Worm (Caenorhabditis elegans) whole organism, early embryonic: ENCODE measurements around the gene air-1.

ENCODE experiments used
- B0310.2 ChIP-seq: sonication (generic microtip); optimal IDR thresholded peaks from 2 replicates; lab custom pipeline; 2016; ENCODE audit warnings: mild to moderate bottlenecking, missing genetic modification characterization, missing compliant biosample characterization
- F13C5.2 ChIP-seq: sonication (generic microtip); optimal IDR thresholded peaks from 2 replicates; lab custom pipeline; 2017; ENCODE audit warnings: mild to moderate bottlenecking, missing genetic modification characterization, inconsistent platforms, missing compliant biosample characterization
- aly-1 ChIP-seq: sonication (generic microtip); optimal IDR thresholded peaks from 2 replicates; lab custom pipeline; 2016; ENCODE audit warnings: missing genetic modification characterization, missing compliant biosample characterization
- ama-1 ChIP-seq: fragments of 150-350 bp; optimal IDR thresholded peaks from 2 replicates; lab custom pipeline; 2014
- ceh-13 ChIP-seq: fragments of 200-800 bp; sonication (Bioruptor generic); optimal IDR thresholded peaks from 2 replicates; lab custom pipeline; 2018; ENCODE audit warnings: mild to moderate bottlenecking, missing genetic modification characterization, missing compliant biosample characterization
- ceh-36 ChIP-seq: sonication (generic microtip); optimal IDR thresholded peaks from 2 replicates; lab custom pipeline; 2016; ENCODE audit warnings: missing genetic modification characterization, inconsistent platforms, missing compliant biosample characterization
- ets-7 ChIP-seq: sonication (generic microtip); optimal IDR thresholded peaks from 2 replicates; lab custom pipeline; 2016; ENCODE audit warnings: missing genotype, missing genetic modification characterization, missing compliant biosample characterization
- flt-1 ChIP-seq: fragments of 200-800 bp; sonication (Bioruptor generic); IDR thresholded peaks from 2 replicates; pipeline ENCODE4 v1.3.6; 2022; ENCODE audit warnings: missing genetic modification characterization, missing compliant biosample characterization
- hmbx-1 ChIP-seq: sonication (generic microtip); optimal IDR thresholded peaks from 2 replicates; lab custom pipeline; 2016; ENCODE audit warnings: mild to moderate bottlenecking, missing genetic modification characterization, missing compliant biosample characterization
- hmg-4 ChIP-seq: fragments of 200-800 bp; sonication (Bioruptor generic); optimal IDR thresholded peaks from 2 replicates; lab custom pipeline; 2018; ENCODE audit warnings: mild to moderate bottlenecking, missing genetic modification characterization, missing compliant biosample characterization
- hnd-1 ChIP-seq: sonication (generic microtip); optimal IDR thresholded peaks from 2 replicates; lab custom pipeline; 2016; ENCODE audit warnings: missing genetic modification characterization, missing compliant biosample characterization
- pes-1 ChIP-seq: fragments of 200-800 bp; sonication (Bioruptor generic); IDR thresholded peaks from 2 replicates; pipeline ENCODE4 v1.3.6; 2022; ENCODE audit warnings: missing genetic modification reagents, missing genetic modification characterization, missing compliant biosample characterization
- scrt-1 ChIP-seq: fragments of 200-800 bp; sonication (Bioruptor generic); IDR thresholded peaks from 2 replicates; pipeline ENCODE4 v1.3.6; 2022; ENCODE audit warnings: missing genetic modification characterization, missing compliant biosample characterization
- sea-1 ChIP-seq: fragments of 200-800 bp; sonication (Bioruptor generic); conservative IDR thresholded peaks from 2 replicates; pipeline ENCODE4 v1.3.6; 2022; ENCODE audit warnings: missing genetic modification characterization, missing compliant biosample characterization
- tbx-11 ChIP-seq: fragments of 200-800 bp; sonication (Bioruptor generic); IDR thresholded peaks from 2 replicates; pipeline ENCODE4 v1.3.6; 2022; ENCODE audit warnings: missing genetic modification characterization, missing compliant biosample characterization
- tbx-37 ChIP-seq: fragments of 200-800 bp; sonication (Bioruptor generic); conservative IDR thresholded peaks from 2 replicates; pipeline ENCODE4 v1.3.6; 2022; ENCODE audit warnings: missing genetic modification reagents, missing genetic modification characterization, missing compliant biosample characterization
- tra-4 ChIP-seq: sonication (generic microtip); optimal IDR thresholded peaks from 2 replicates; lab custom pipeline; 2017; ENCODE audit warnings: missing genetic modification characterization, missing compliant biosample characterization

Gene air-1

ce11 chrV:8219550-8219949 lies 1.7 kb upstream of the air-1 start:
- TF ChIP-seq ama-1 (lab: Kevin White, UChicago), result no peak
- TF ChIP-seq ets-7 (tag; lab: Kevin White, UChicago), result no peak
- TF ChIP-seq sea-1 (GFP tag; lab: Robert Waterston, UW), result no peak
- TF ChIP-seq scrt-1 (GFP tag; lab: Robert Waterston, UW), result no peak
- no peak for TF ChIP-seq hnd-1 (tag; lab: Kevin White, UChicago)
- TF ChIP-seq pes-1 (GFP tag; lab: Robert Waterston, UW), result no peak

DNA sequence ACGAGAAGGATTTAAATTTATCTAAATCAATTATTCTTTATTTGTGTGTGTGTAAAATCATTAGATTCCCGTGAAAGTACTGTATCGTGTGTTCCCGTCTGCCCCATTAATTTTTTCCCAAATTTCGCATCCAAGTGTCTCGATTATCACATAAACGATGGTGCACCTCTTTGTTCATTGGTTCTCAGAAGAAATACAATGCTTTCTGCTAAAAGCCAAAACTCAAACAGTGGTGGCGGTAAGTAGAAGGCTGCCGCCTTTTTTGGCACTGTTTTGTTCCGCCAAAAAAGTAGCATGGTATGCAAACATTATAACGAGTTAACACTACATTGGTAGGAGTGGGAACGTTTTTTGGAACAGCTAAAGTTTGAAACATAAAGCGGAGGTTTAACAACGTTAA lies 2.1 kb downstream of the air-1 start:
- peak; percentile 22 for TF ChIP-seq ama-1 (lab: Kevin White, UChicago)
- no peak for TF ChIP-seq ets-7 (tag; lab: Kevin White, UChicago)

ce11 chrV:8224634-8225033 lies 3.3 kb downstream of the air-1 start, which contains the start of gene pax-1:
TSS of gene pax-1 (plus strand) at chrV:8224934.
- TF ChIP-seq sea-1 (GFP tag; lab: Robert Waterston, UW), result no peak
- TF ChIP-seq F13C5.2 (tag; lab: Kevin White, UChicago), result no peak
- no peak for TF ChIP-seq tbx-11 (GFP tag; lab: Robert Waterston, UW)
- TF ChIP-seq scrt-1 (GFP tag; lab: Robert Waterston, UW), result no peak
- TF ChIP-seq ets-7 (tag; lab: Kevin White, UChicago), result no peak
- TF ChIP-seq aly-1, result no peak
- TF ChIP-seq tra-4 (tag; lab: Kevin White, UChicago), result no peak
- no peak for TF ChIP-seq ama-1 (lab: Kevin White, UChicago)

ce11 chrV:8226812-8227211 lies 5.5 kb downstream of the air-1 start, which contains the start of gene K07C11.10:
TSS of gene K07C11.10 (minus strand) at chrV:8226912.
- TF ChIP-seq sea-1 (GFP tag; lab: Robert Waterston, UW) (no peak), tbx-37 (GFP tag; lab: Robert Waterston, UW) (no peak), ceh-36 (tag; lab: Kevin White, UChicago) (no peak), ets-7 (tag; lab: Kevin White, UChicago) (no peak), flt-1 (GFP tag; lab: Robert Waterston, UW) (no peak), pes-1 (GFP tag; lab: Robert Waterston, UW) (no peak), tbx-11 (GFP tag; lab: Robert Waterston, UW) (no peak), F13C5.2 (tag; lab: Kevin White, UChicago) (no peak)

DNA sequence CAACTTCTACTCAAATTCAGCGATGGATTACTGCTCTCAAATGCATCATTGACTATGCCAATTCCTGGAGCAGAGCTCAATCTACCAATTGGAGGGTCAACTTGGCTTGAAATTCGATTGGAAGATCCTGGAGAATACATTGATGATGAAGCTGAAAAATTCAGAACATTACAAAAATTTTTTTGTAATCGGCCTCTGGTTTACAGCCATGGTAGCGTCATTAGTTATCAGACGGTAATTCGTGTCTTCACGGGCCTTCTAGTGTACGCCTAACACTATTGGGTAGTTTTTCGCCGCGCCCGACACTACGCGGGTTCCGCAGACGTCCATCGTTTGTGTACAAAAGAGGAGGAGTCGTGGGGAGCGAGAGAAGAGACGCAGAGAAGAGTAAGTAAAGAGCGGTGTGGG lies 7.4 kb downstream of the air-1 start:
- no peak for TF ChIP-seq tbx-37 (GFP tag; lab: Robert Waterston, UW)
- peak; percentile 23 for TF ChIP-seq hmg-4 (GFP tag; lab: Kevin White, UChicago)
- TF ChIP-seq tra-4 (tag; lab: Kevin White, UChicago), result no peak
- TF ChIP-seq hmbx-1 (tag; lab: Kevin White, UChicago), result no peak
- no peak for TF ChIP-seq hnd-1 (tag; lab: Kevin White, UChicago)
- peak; percentile 73 for TF ChIP-seq ama-1 (lab: Kevin White, UChicago)
- no peak for TF ChIP-seq ceh-13 (GFP tag; lab: Kevin White, UChicago)
- TF ChIP-seq aly-1, result peak; percentile 8
- no peak for TF ChIP-seq sea-1 (GFP tag; lab: Robert Waterston, UW)
- peak; percentile 57 for TF ChIP-seq F13C5.2 (tag; lab: Kevin White, UChicago)
- TF ChIP-seq pes-1 (GFP tag; lab: Robert Waterston, UW), result no peak
- TF ChIP-seq flt-1 (GFP tag; lab: Robert Waterston, UW), result no peak
- TF ChIP-seq scrt-1 (GFP tag; lab: Robert Waterston, UW), result no peak
- peak; percentile 30; the same call in 1 of the 2 replicates for TF ChIP-seq tbx-11 (GFP tag; lab: Robert Waterston, UW)

- TF ChIP-seq sea-1 (GFP tag; lab: Robert Waterston, UW), result no peak
- TF ChIP-seq F13C5.2 (tag; lab: Kevin White, UChicago), result no peak
- no peak for TF ChIP-seq pes-1 (GFP tag; lab: Robert Waterston, UW)
- TF ChIP-seq tbx-11 (GFP tag; lab: Robert Waterston, UW), result no peak
- TF ChIP-seq tbx-37 (GFP tag; lab: Robert Waterston, UW), result 0 out of 2 replicates have a peak, but pooled peaks have one; percentile 22
- TF ChIP-seq ceh-13 (GFP tag; lab: Kevin White, UChicago), result no peak
- no peak for TF ChIP-seq tra-4 (tag; lab: Kevin White, UChicago)
- TF ChIP-seq flt-1 (GFP tag; lab: Robert Waterston, UW), result 0 out of 2 replicates have a peak, but pooled peaks have one; percentile 44
- TF ChIP-seq hmg-4 (GFP tag; lab: Kevin White, UChicago), result peak; percentile 19
- no peak for TF ChIP-seq ama-1 (lab: Kevin White, UChicago)
- no peak for TF ChIP-seq aly-1
- no peak for TF ChIP-seq hnd-1 (tag; lab: Kevin White, UChicago)
- TF ChIP-seq B0310.2 (tag; lab: Kevin White, UChicago), result no peak
- no peak for TF ChIP-seq ets-7 (tag; lab: Kevin White, UChicago)
- no peak for TF ChIP-seq ceh-36 (tag; lab: Kevin White, UChicago)
- TF ChIP-seq scrt-1 (GFP tag; lab: Robert Waterston, UW), result peak; percentile 60; the same call in 1 of the 2 replicates
- TF ChIP-seq hmbx-1 (tag; lab: Kevin White, UChicago), result no peak
These were observed 8.8 kb downstream of the air-1 start for ce11 chrV:8230056-8230455.

ce11 chrV:8235331-8235730 lies 14.0 kb downstream of the air-1 start:
- TF ChIP-seq ceh-13 (GFP tag; lab: Kevin White, UChicago) (peak; percentile 22), ets-7 (tag; lab: Kevin White, UChicago) (no peak), hmbx-1 (tag; lab: Kevin White, UChicago) (no peak), hnd-1 (tag; lab: Kevin White, UChicago) (peak; percentile 3), sea-1 (GFP tag; lab: Robert Waterston, UW) (peak; percentile 68; the same call in 1 of the 2 replicates), ama-1 (lab: Kevin White, UChicago) (no peak), scrt-1 (GFP tag; lab: Robert Waterston, UW) (peak; percentile 63; the same call in 1 of the 2 replicates), tra-4 (tag; lab: Kevin White, UChicago) (peak; percentile 27), aly-1 (peak; percentile 30), pes-1 (GFP tag; lab: Robert Waterston, UW) (no peak), B0310.2 (tag; lab: Kevin White, UChicago) (no peak), ceh-36 (tag; lab: Kevin White, UChicago) (no peak), F13C5.2 (tag; lab: Kevin White, UChicago) (no peak), flt-1 (GFP tag; lab: Robert Waterston, UW) (no peak), tbx-11 (GFP tag; lab: Robert Waterston, UW) (0 out of 2 replicates have a peak, but pooled peaks have one; percentile 48), hmg-4 (GFP tag; lab: Kevin White, UChicago) (no peak), tbx-37 (GFP tag; lab: Robert Waterston, UW) (no peak)
